Fruit fly (Drosophila melanogaster) whole organism, adult: ENCODE data around the gene Syx17.

ENCODE experiments used
- CG11617 ChIP-seq: fragments of 200-800 bp; sonication (Bioruptor generic); optimal IDR thresholded peaks from 2 replicates; lab custom pipeline; 2017; ENCODE audit warnings: mild to moderate bottlenecking, missing biosample characterization, missing genetic modification reagents, missing genetic modification characterization
- CG12768 ChIP-seq: fragments of 200-800 bp; sonication (Bioruptor generic); optimal IDR thresholded peaks from 2 replicates; lab custom pipeline; 2017; ENCODE audit warnings: missing biosample characterization, missing genetic modification characterization, mild to moderate bottlenecking, moderate library complexity, missing genetic modification reagents
- CG14711 ChIP-seq: fragments of 200-800 bp; sonication (Bioruptor generic); optimal IDR thresholded peaks from 2 replicates; lab custom pipeline; 2018; ENCODE audit warnings: missing biosample characterization, mild to moderate bottlenecking, missing genetic modification characterization, moderate library complexity
- CG1620 ChIP-seq: fragments of 200-800 bp; sonication (Bioruptor generic); optimal IDR thresholded peaks from 2 replicates; lab custom pipeline; 2016; ENCODE audit warnings: missing biosample characterization, missing genetic modification characterization
- CG33017 ChIP-seq: fragments of 200-800 bp; sonication (Bioruptor generic); optimal IDR thresholded peaks from 2 replicates; lab custom pipeline; 2018; ENCODE audit warnings: missing biosample characterization, mild to moderate bottlenecking, missing genetic modification characterization, moderate library complexity
- CG5204 ChIP-seq: fragments of 200-800 bp; sonication (Bioruptor generic); optimal IDR thresholded peaks from 2 replicates; lab custom pipeline; 2016; ENCODE audit warnings: missing biosample characterization, missing genetic modification characterization
- CG7045 ChIP-seq: fragments of 200-800 bp; sonication (Bioruptor generic); optimal IDR thresholded peaks from 2 replicates; lab custom pipeline; 2017; ENCODE audit warnings: missing biosample characterization, mild to moderate bottlenecking, missing genetic modification characterization
- CG7101 ChIP-seq: fragments of 200-800 bp; sonication (Bioruptor generic); optimal IDR thresholded peaks from 2 replicates; lab custom pipeline; 2018; ENCODE audit warnings: missing biosample characterization, mild to moderate bottlenecking, missing genetic modification characterization, moderate library complexity
- Clk ChIP-seq: fragments of 200-800 bp; sonication (Bioruptor generic); optimal IDR thresholded peaks from 2 replicates; lab custom pipeline; 2017; ENCODE audit warnings: missing biosample characterization, missing genetic modification characterization
- Crg-1 ChIP-seq: fragments of 200-800 bp; sonication (Bioruptor generic); optimal IDR thresholded peaks from 2 replicates; lab custom pipeline; 2016; ENCODE audit warnings: missing biosample characterization, missing genetic modification characterization
- Hr96 ChIP-seq: fragments of 200-800 bp; sonication (Bioruptor generic); optimal IDR thresholded peaks from 2 replicates; lab custom pipeline; 2016; ENCODE audit warnings: missing biosample characterization, missing genetic modification characterization
- Mnt ChIP-seq: fragments of 200-800 bp; sonication (Bioruptor generic); optimal IDR thresholded peaks from 2 replicates; lab custom pipeline; 2016; ENCODE audit warnings: missing biosample characterization, mild to moderate bottlenecking, missing genetic modification characterization
- bab1 ChIP-seq: fragments of 200-800 bp; sonication (Bioruptor generic); optimal IDR thresholded peaks from 3 replicates; lab custom pipeline; 2019; ENCODE audit warnings: missing biosample characterization, mild to moderate bottlenecking, missing genetic modification characterization, moderate library complexity
- cic ChIP-seq: fragments of 200-800 bp; sonication (Bioruptor generic); optimal IDR thresholded peaks from 2 replicates; lab custom pipeline; 2017; ENCODE audit warnings: missing biosample characterization, mild to moderate bottlenecking, missing genetic modification characterization, moderate library complexity
- cnc ChIP-seq, 2 experiments: fragments of >200 bp; optimal IDR thresholded peaks; 2 replicates each; lab custom pipeline; 2017
- kay ChIP-seq: fragments of 200-800 bp; sonication (Bioruptor generic); peaks from one replicate; lab custom pipeline; 2016; ENCODE audit warnings: missing biosample characterization, missing genetic modification characterization, borderline replicate concordance
- ovo ChIP-seq: fragments of 200-800 bp; sonication (Bioruptor generic); optimal IDR thresholded peaks from 2 replicates; lab custom pipeline; 2016; ENCODE audit warnings: missing biosample characterization, missing genetic modification characterization
- pad ChIP-seq: fragments of 200-800 bp; sonication (Bioruptor generic); optimal IDR thresholded peaks from 3 replicates; lab custom pipeline; 2017; ENCODE audit warnings: missing biosample characterization, missing genetic modification characterization, mild to moderate bottlenecking, moderate library complexity, missing genetic modification reagents
- tj ChIP-seq: fragments of 200-800 bp; sonication (Bioruptor generic); optimal IDR thresholded peaks from 3 replicates; lab custom pipeline; 2017; ENCODE audit warnings: missing biosample characterization, mild to moderate bottlenecking, missing genetic modification characterization, moderate library complexity
- toe ChIP-seq: fragments of 200-800 bp; sonication (Bioruptor generic); optimal IDR thresholded peaks from 2 replicates; lab custom pipeline; 2016; ENCODE audit warnings: missing biosample characterization, missing genetic modification characterization

Syx17 gene

DNA sequence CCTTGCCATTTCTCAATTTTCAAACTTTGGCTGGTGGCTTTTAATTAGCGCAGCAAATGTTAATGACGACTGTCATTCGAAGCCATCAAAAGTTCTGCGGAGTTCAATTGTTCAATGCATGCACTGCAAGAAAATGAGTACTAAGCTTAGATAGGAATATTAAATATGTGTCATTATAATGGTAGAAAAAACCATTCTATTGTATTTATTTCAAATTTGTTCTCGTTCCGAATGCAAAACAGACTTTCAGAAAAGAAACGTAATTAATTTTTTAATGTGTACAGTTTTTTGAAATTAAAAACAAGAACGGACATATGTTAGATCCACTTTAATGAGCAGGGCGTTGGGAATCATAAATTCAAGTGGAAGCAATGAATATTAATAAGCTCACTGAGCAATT is 14.2 kb upstream of the Syx17 start:
- TF ChIP-seq tj (no peak), kay (GFP tag; lab: Kevin White, UChicago) (no peak), Mnt (GFP tag; lab: Kevin White, UChicago) (no peak), CG14711 (tag; lab: Kevin White, UChicago) (no peak), CG12768 (GFP tag; lab: Kevin White, UChicago) (no peak), Hr96 (GFP tag; lab: Kevin White, UChicago) (no peak), CG11617 (GFP tag; lab: Kevin White, UChicago) (no peak), cic (no peak), Crg-1 (GFP tag; lab: Kevin White, UChicago) (no peak), cnc (optimal IDR thresholded peaks at IDR 0.05; lab: Kevin White, UChicago) (no peak), CG7045 (GFP tag; lab: Kevin White, UChicago) (no peak), pad (GFP tag; lab: Kevin White, UChicago) (no peak), CG1620 (GFP tag; lab: Kevin White, UChicago) (no peak), CG7101 (tag; lab: Kevin White, UChicago) (no peak), CG33017 (tag; lab: Kevin White, UChicago) (no peak), CG5204 (GFP tag; lab: Kevin White, UChicago) (no peak), Clk (GFP tag; lab: Kevin White, UChicago) (no peak)

DNA sequence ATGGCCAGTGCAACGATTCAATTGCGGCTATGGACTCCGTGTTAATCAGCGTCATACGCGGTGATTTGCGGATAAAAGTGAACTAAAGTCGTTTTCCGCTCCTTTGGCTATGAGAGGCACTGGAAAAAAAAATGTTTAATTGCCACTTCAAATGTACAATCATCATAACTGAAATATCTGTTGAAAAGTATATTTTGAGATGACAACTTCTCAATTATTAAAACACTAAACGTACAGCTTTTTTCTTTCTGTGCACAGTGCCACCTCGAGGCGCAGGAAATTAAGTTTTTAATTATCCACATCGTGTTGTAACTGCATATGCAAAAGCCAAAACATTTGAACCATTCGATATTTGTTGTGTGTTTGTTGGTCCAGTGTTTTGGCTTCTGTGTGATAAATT is 10.4 kb upstream of the Syx17 start:
- TF ChIP-seq CG33017 (tag; lab: Kevin White, UChicago) (no peak), CG1620 (GFP tag; lab: Kevin White, UChicago) (no peak), cnc (optimal IDR thresholded peaks at IDR 0.05; lab: Kevin White, UChicago) (no peak)

DNA sequence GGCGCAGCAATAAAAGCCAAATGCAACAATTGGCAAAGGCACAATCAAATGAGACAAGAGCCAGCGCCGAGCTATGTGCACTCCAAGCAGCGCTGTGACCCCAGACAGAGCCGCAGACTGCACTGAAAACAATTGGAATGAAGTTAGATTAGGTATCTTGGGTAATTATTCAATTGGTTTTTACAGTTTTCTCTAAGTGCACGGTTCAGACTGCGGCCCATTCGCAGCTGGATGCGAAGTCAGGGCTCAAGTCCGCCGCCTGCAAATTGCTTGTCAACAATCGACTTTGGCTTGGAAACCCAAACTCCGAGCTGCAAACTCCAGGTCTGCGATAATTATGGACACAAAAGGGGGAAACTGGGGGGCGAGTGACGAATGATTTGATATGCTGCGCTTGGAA is 9.6 kb upstream of the Syx17 start:
- TF ChIP-seq toe = no peak
- TF ChIP-seq kay (GFP tag; lab: Kevin White, UChicago) = no peak
- TF ChIP-seq pad (GFP tag; lab: Kevin White, UChicago) = no peak
- TF ChIP-seq bab1 (GFP tag; lab: Kevin White, UChicago) = no peak

DNA sequence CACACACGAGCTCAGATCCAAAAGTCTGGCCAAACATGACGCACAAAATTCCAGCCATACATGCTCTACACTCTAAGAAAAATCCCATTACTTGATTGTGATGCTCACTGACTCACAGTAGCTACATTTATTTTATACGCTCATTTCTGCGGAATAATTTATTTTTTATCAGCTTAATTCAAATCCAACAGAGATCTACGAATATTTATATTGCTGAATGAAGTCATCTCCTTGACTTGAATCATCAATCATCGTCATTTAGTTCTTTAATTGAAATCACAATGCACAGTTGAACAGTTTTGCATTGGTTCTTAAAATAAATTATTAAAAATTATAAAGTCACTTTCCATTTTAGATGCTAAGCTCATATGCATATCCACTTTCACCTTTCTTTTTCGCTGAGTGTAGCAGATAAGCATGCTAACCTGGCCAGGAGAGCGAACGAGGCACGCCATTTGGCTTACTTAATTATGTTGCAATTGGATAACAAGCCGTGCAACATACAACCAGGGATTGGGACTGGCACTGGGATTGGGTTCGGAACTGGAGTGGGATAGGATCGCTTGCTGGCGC is 7.7 kb upstream of the Syx17 start:
- TF ChIP-seq pad (GFP tag; lab: Kevin White, UChicago) = no peak

DNA sequence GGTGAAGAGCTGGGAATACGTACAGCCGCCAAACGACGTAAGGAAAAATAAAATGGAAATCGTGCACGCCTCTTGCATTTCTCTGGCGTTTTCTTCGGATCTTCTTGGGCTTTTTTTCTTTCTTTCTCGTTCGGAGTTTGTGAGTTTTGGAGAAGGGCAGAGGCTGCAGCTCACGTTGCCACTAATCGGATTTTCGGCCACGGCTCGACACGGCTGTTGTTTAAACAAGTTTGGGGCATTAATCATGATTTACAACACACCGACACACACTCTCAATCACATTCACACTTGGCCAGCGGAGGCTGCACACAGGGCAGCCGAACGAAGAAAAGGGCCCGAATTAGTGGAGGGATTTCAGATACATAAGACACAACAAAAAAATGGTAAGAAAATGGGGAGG is 6.9 kb upstream of the Syx17 start:
- no peak for TF ChIP-seq Clk (GFP tag; lab: Kevin White, UChicago)
- no peak for TF ChIP-seq tj
- TF ChIP-seq CG5204 (GFP tag; lab: Kevin White, UChicago) = no peak
- TF ChIP-seq CG11617 (GFP tag; lab: Kevin White, UChicago) = no peak
- no peak for TF ChIP-seq Crg-1 (GFP tag; lab: Kevin White, UChicago)
- TF ChIP-seq CG1620 (GFP tag; lab: Kevin White, UChicago) = no peak
- no peak for TF ChIP-seq toe
- no peak for TF ChIP-seq Mnt (GFP tag; lab: Kevin White, UChicago)
- TF ChIP-seq CG14711 (tag; lab: Kevin White, UChicago) = no peak
- TF ChIP-seq ovo (GFP tag; lab: Kevin White, UChicago) = no peak
- TF ChIP-seq CG33017 (tag; lab: Kevin White, UChicago) = no peak
- TF ChIP-seq CG7045 (GFP tag; lab: Kevin White, UChicago) = no peak
- no peak for TF ChIP-seq CG12768 (GFP tag; lab: Kevin White, UChicago)
- TF ChIP-seq cnc (optimal IDR thresholded peaks at IDR 0.05; lab: Kevin White, UChicago) = no peak

DNA sequence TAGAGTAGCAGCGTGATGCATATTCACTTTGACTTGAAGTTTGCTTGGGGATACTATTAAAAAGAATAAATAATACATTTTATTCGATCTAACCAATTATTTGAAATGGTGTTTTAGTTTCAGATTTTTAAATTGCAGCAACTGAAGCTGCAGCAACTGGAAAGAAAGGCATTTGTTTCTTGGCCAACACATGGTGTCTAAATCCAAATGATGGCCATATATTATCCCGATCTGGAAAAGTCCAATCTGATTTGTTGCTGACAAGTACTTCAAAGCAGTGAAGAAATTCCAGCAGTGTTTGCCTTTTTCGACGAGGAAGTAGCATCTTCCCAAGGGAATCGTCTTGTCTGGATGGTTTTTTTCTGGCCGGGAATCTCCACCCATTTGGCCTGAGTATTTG is 6.2 kb upstream of the Syx17 start:
- no peak for TF ChIP-seq Crg-1 (GFP tag; lab: Kevin White, UChicago)

DNA sequence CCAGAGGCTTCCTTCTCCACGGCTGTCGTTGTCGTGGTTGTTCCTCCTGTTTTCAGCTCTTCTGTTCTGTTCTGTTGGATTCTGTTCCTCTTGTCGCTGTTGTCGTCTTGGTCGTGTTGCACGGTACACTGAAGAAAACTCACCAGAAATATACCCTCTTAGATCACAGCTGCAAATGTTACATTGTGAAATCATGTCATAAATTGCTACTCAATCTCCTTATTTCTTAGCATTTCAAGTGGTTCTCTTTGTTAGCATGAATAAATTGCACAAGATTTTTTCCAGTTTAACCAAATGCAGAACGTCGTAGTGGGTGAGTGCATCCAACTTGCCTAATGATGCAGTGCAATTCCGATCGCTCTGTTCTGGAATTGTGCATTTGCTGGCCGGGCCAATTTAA is 5.4 kb upstream of the Syx17 start:
- TF ChIP-seq tj (no peak), cic (no peak), Clk (GFP tag; lab: Kevin White, UChicago) (no peak), bab1 (GFP tag; lab: Kevin White, UChicago) (no peak), CG11617 (GFP tag; lab: Kevin White, UChicago) (no peak), CG5204 (GFP tag; lab: Kevin White, UChicago) (no peak), ovo (GFP tag; lab: Kevin White, UChicago) (no peak)

DNA sequence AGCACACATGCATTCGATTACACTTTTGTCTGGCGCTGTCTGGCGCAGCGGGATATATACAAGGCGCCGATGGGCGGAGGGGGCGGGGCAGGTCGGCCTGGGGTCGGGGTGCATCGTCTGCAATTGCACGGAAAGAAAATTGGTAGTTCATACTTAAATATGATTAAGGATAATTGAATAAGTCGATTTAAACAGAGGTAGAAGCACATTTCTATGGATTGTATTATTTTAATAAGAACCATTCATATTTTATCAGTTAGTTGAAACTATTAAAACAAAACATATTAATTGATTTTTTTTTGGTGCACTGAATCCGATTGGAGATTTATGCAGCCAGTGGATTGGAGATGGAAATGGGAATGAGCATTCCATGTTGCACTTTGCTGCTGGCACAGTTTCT is 3.4 kb upstream of the Syx17 start:
- no peak for TF ChIP-seq CG12768 (GFP tag; lab: Kevin White, UChicago)
- TF ChIP-seq Clk (GFP tag; lab: Kevin White, UChicago) = no peak
- TF ChIP-seq cic = no peak
- no peak for TF ChIP-seq CG5204 (GFP tag; lab: Kevin White, UChicago)
- no peak for TF ChIP-seq toe
- no peak for TF ChIP-seq kay (GFP tag; lab: Kevin White, UChicago)
- TF ChIP-seq CG11617 (GFP tag; lab: Kevin White, UChicago) = no peak
- TF ChIP-seq CG7101 (tag; lab: Kevin White, UChicago) = no peak
- no peak for TF ChIP-seq bab1 (GFP tag; lab: Kevin White, UChicago)
- TF ChIP-seq Hr96 (GFP tag; lab: Kevin White, UChicago) = no peak
